Fruit fly (Drosophila melanogaster) whole organism, wandering third instar larva: ENCODE results near the gene CG12288.

Experiments
- Vsx2 ChIP-seq: fragments of 200-300, 225-300 bp; sonication (Bioruptor generic); optimal IDR thresholded peaks from 2 replicates; lab custom pipeline; 2018; ENCODE audit warnings: missing biosample characterization, missing genetic modification characterization; ENCODE audit not compliant: partially characterized antibody
- br ChIP-seq: fragments of 200-800 bp; sonication (Bioruptor generic); optimal IDR thresholded peaks from 2 replicates; lab custom pipeline; 2016; ENCODE audit warnings: missing biosample characterization, missing genetic modification characterization
- ey ChIP-seq: fragments of 200-800 bp; sonication (Bioruptor generic); optimal IDR thresholded peaks from 2 replicates; lab custom pipeline; 2016; ENCODE audit warnings: missing biosample characterization, missing genetic modification characterization
- pan ChIP-seq: fragments of >200 bp; optimal IDR thresholded peaks from 2 replicates; lab custom pipeline; 2017
- psq ChIP-seq: fragments of 200-800 bp; sonication (Bioruptor generic); optimal IDR thresholded peaks from 3 replicates; lab custom pipeline; 2017; ENCODE audit warnings: missing biosample characterization, mild to moderate bottlenecking, missing genetic modification characterization, moderate library complexity

DNA sequence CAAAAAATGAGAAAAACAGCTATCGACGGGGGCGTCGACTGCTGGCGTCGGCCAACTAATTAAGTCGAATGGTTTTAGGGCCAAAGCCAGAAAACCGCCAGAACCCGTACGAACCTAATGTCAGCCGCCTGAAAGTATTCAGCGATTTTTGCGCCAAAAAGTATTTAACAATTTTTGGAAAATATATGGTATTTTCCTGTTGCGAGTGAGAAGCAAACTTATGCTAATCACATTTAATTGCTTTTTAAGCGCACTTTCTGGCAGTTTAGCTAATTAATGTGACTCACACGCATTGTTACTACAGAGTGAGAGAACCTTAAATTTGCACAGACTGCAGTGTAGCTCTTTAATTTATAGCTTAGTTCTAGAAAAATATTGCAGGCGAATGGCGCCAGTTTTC, 39.5 kb downstream of the CG12288 start:
- no peak for TF ChIP-seq Vsx2 (GFP tag; lab: Kevin White, UChicago)
- no peak for TF ChIP-seq ey (GFP tag; lab: Kevin White, UChicago)
- no peak for TF ChIP-seq pan (lab: Kevin White, UChicago)
- no peak for TF ChIP-seq psq (GFP tag; lab: Kevin White, UChicago)
- TF ChIP-seq br (GFP tag; lab: Kevin White, UChicago): no peak
